Fruit fly (Drosophila melanogaster) S2 (cell line): ENCODE results near the gene CG31751.

Experiments
- CG8478 ChIP-seq: fragments of >200 bp; optimal IDR thresholded peaks from 2 replicates; lab custom pipeline; 2018
- CTCF ChIP-seq, 2 experiments: fragments of >200 bp; optimal IDR thresholded peaks; 2 replicates each; lab custom pipeline; 2018

DNA sequence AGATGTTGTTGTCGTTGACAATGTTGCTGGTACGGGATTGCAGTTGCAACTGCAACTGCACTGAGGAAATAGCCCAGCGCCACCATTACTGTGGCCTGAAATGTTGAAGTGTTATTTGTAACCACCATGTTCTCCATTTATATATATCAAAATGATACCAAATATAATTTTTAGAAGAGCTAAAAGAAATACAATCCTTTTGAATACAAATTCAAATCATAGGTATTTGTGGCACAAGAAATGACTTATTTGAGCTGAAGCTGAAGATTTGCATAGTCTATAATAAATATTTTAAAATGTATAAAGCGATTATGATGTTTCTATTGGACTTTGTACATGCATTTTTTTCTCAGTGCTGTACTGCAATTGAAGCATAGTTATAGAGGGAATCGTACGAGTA lies 42.6 kb downstream of the CG31751 start:
- TF ChIP-seq CG8478 (lab: Kevin White, UChicago) (no peak), CTCF (optimal IDR thresholded peaks at IDR 0.05; lab: Kevin White, UChicago) (no peak)
